Worm (Caenorhabditis elegans) whole organism, L1 larva: ENCODE results near the gene sur-5.
A peak's percentile ranks its signal among the peaks of the same experiment; 100 is the strongest.

Experiments
- C04F5.9 ChIP-seq: sonication (generic microtip); optimal IDR thresholded peaks from 2 replicates; lab custom pipeline; 2016; ENCODE audit warnings: missing genetic modification characterization, missing compliant biosample characterization
- C34B4.2 ChIP-seq: sonication (generic microtip); optimal IDR thresholded peaks from 2 replicates; lab custom pipeline; 2017; ENCODE audit warnings: mild to moderate bottlenecking, missing genetic modification characterization, missing compliant biosample characterization
- F16B12.6 ChIP-seq: fragments of 150-350 bp; optimal IDR thresholded peaks from 2 replicates; lab custom pipeline; 2014; ENCODE audit warnings: missing biosample characterization, missing genetic modification characterization
- aly-2 ChIP-seq: fragments of 150-350 bp; optimal IDR thresholded peaks from 2 replicates; lab custom pipeline; 2014; ENCODE audit warnings: missing biosample characterization, missing genetic modification characterization
- blmp-1 ChIP-seq: fragments of 150-350 bp; optimal IDR thresholded peaks from 2 replicates; lab custom pipeline; 2014; ENCODE audit warnings: missing biosample characterization, missing genetic modification characterization
- ceh-8 ChIP-seq: fragments of 200-800 bp; sonication (Bioruptor generic); optimal IDR thresholded peaks from 2 replicates; lab custom pipeline; 2018; ENCODE audit warnings: mild to moderate bottlenecking, missing genetic modification characterization, moderate library complexity, missing compliant biosample characterization
- ceh-88 ChIP-seq: fragments of 200-800 bp; sonication (Bioruptor generic); IDR thresholded peaks from 2 replicates; pipeline ENCODE4 v1.3.6; 2022; ENCODE audit warnings: missing genetic modification characterization, missing compliant biosample characterization
- ces-1 ChIP-seq: fragments of 150-350 bp; optimal IDR thresholded peaks from 2 replicates; lab custom pipeline; 2014; ENCODE audit warnings: missing biosample characterization, missing genetic modification reagents, missing genetic modification characterization
- dpl-1 ChIP-seq, 3 experiments: fragments of 150-350 bp in 2 of 3; sonication (generic microtip) in 1 of 3; optimal IDR thresholded peaks; 2 replicates each; lab custom pipeline; 2014 to 2017; ENCODE audit warnings: missing biosample characterization in 3 of 3, missing genetic modification characterization in 3 of 3, missing genetic modification reagents in 3 of 3
- dsc-1 ChIP-seq: sonication (generic microtip); optimal IDR thresholded peaks from 2 replicates; lab custom pipeline; 2016; ENCODE audit warnings: mild to moderate bottlenecking, missing genetic modification characterization, missing compliant biosample characterization
- efl-1 ChIP-seq, 4 experiments: fragments of 150-350 bp; optimal IDR thresholded peaks in 3 of 4; peaks in 1 of 4; 1 replicate in 1 of 4; 2 replicates in 3 of 4; lab custom pipeline; 2014; ENCODE audit warnings: missing biosample characterization in 2 of 4, missing genetic modification characterization in 2 of 4, missing genetic modification reagents in 2 of 4
- elt-2 ChIP-seq: sonication (generic microtip); optimal IDR thresholded peaks from 2 replicates; lab custom pipeline; 2016; ENCODE audit warnings: missing genetic modification characterization, mild to moderate bottlenecking, inconsistent platforms, missing compliant biosample characterization, missing genetic modification reagents
- elt-3 ChIP-seq, 6 experiments: fragments of 150-350 bp in 1 of 6; sonication (generic microtip); optimal IDR thresholded peaks; 2 replicates each; lab custom pipeline; 2017 to 2018; ENCODE audit warnings: missing biosample characterization in 6 of 6, missing genetic modification characterization in 6 of 6, inconsistent platforms in 1 of 6
- ets-5 ChIP-seq: fragments of 200-800 bp; sonication (Bioruptor generic); IDR thresholded peaks from 2 replicates; pipeline ENCODE4 v1.3.6; 2022; ENCODE audit warnings: missing genetic modification characterization, missing compliant biosample characterization
- fkh-8 ChIP-seq: sonication (generic microtip); optimal IDR thresholded peaks from 2 replicates; lab custom pipeline; 2016; ENCODE audit warnings: mild to moderate bottlenecking, missing genetic modification characterization, missing compliant biosample characterization
- grh-1 ChIP-seq: fragments of 200-800 bp; sonication (Bioruptor generic); IDR thresholded peaks from 2 replicates; pipeline ENCODE4 v1.3.6; 2022; ENCODE audit warnings: missing genetic modification reagents, missing genetic modification characterization, missing compliant biosample characterization
- hlh-17 ChIP-seq: fragments of 200-800 bp; sonication (Bioruptor generic); optimal IDR thresholded peaks from 2 replicates; lab custom pipeline; 2018; ENCODE audit warnings: missing genetic modification characterization, mild to moderate bottlenecking, missing compliant biosample characterization, moderate library complexity, borderline replicate concordance
- hpl-2 ChIP-seq: fragments of 150-350 bp; optimal IDR thresholded peaks from 2 replicates; lab custom pipeline; 2014; ENCODE audit warnings: missing biosample characterization, missing genetic modification reagents, missing genetic modification characterization
- lin-14 ChIP-seq: fragments of 200-800 bp; sonication (Bioruptor generic); optimal IDR thresholded peaks from 2 replicates; lab custom pipeline; 2018; ENCODE audit warnings: mild to moderate bottlenecking, missing genetic modification characterization, moderate library complexity, missing compliant biosample characterization
- lin-35 ChIP-seq, 2 experiments: fragments of 150-350 bp; optimal IDR thresholded peaks; 2 replicates each; lab custom pipeline; 2014; ENCODE audit warnings: missing biosample characterization in 2 of 2, missing genetic modification characterization in 2 of 2, missing genetic modification reagents in 2 of 2
- lin-39 ChIP-seq: fragments of 150-350 bp; optimal IDR thresholded peaks from 2 replicates; lab custom pipeline; 2014; ENCODE audit warnings: missing biosample characterization, missing genetic modification reagents, missing genetic modification characterization
- lsy-2 ChIP-seq, 2 experiments: fragments of 150-350 bp; optimal IDR thresholded peaks; 2 replicates each; lab custom pipeline; 2014; ENCODE audit warnings: missing biosample characterization in 2 of 2, missing genetic modification characterization in 2 of 2
- mab-9 ChIP-seq: fragments of 200-800 bp; sonication (Bioruptor generic); IDR thresholded peaks from 2 replicates; pipeline ENCODE4 v1.3.6; 2022; ENCODE audit warnings: missing genetic modification reagents, missing genetic modification characterization, missing compliant biosample characterization
- mdl-1 ChIP-seq, 2 experiments: fragments of 150-350 bp; optimal IDR thresholded peaks; 2 replicates each; lab custom pipeline; 2014 to 2017; ENCODE audit warnings: missing biosample characterization in 2 of 2, missing genetic modification characterization in 2 of 2, inconsistent platforms in 1 of 2
- mep-1 ChIP-seq: fragments of 150-350 bp; optimal IDR thresholded peaks from 2 replicates; lab custom pipeline; 2014; ENCODE audit warnings: missing biosample characterization, missing genetic modification characterization
- nhr-20 ChIP-seq: sonication (generic microtip); optimal IDR thresholded peaks from 2 replicates; lab custom pipeline; 2016; ENCODE audit warnings: mild to moderate bottlenecking, missing genetic modification characterization, missing compliant biosample characterization
- nhr-28 ChIP-seq: fragments of 150-350 bp; optimal IDR thresholded peaks from 2 replicates; lab custom pipeline; 2014; ENCODE audit warnings: missing biosample characterization, missing genetic modification characterization
- nhr-47 ChIP-seq: sonication (generic microtip); optimal IDR thresholded peaks from 2 replicates; lab custom pipeline; 2016; ENCODE audit warnings: mild to moderate bottlenecking, missing genetic modification characterization, moderate library complexity, missing compliant biosample characterization
- nhr-71 ChIP-seq: sonication (generic microtip); optimal IDR thresholded peaks from 2 replicates; lab custom pipeline; 2016; ENCODE audit warnings: mild to moderate bottlenecking, missing genetic modification characterization, moderate library complexity, missing compliant biosample characterization
- nhr-77 ChIP-seq: fragments of 150-350 bp; optimal IDR thresholded peaks from 2 replicates; lab custom pipeline; 2014; ENCODE audit warnings: missing biosample characterization, missing genetic modification characterization
- nhr-84 ChIP-seq: sonication (generic microtip); optimal IDR thresholded peaks from 2 replicates; lab custom pipeline; 2017; ENCODE audit warnings: missing biosample characterization, missing genetic modification characterization
- pag-3 ChIP-seq: sonication (generic microtip); optimal IDR thresholded peaks from 2 replicates; lab custom pipeline; 2017; ENCODE audit warnings: missing genetic modification characterization, mild to moderate bottlenecking, missing compliant biosample characterization, antibody characterized with exemption, borderline replicate concordance; ENCODE audit not compliant: insufficient read depth
- pqm-1 ChIP-seq: sonication (generic microtip); optimal IDR thresholded peaks from 3 replicates; lab custom pipeline; 2017; ENCODE audit warnings: missing biosample characterization, missing genetic modification characterization
- rnt-1 ChIP-seq: sonication (generic microtip); optimal IDR thresholded peaks from 2 replicates; lab custom pipeline; 2016; ENCODE audit warnings: mild to moderate bottlenecking, missing genetic modification characterization, moderate library complexity, missing compliant biosample characterization
- snpc-4 ChIP-seq: fragments of 150-350 bp; optimal IDR thresholded peaks from 2 replicates; lab custom pipeline; 2014; ENCODE audit warnings: missing biosample characterization, missing genetic modification characterization
- snu-23 ChIP-seq: sonication (generic microtip); optimal IDR thresholded peaks from 2 replicates; lab custom pipeline; 2016; ENCODE audit warnings: missing genetic modification characterization, missing compliant biosample characterization
- sptf-1 ChIP-seq: fragments of 150-350 bp; optimal IDR thresholded peaks from 2 replicates; lab custom pipeline; 2014; ENCODE audit warnings: missing biosample characterization, missing genetic modification characterization
- sup-37 ChIP-seq: fragments of 200-800 bp; sonication (Bioruptor generic); optimal IDR thresholded peaks from 2 replicates; lab custom pipeline; 2018; ENCODE audit warnings: mild to moderate bottlenecking, missing genetic modification characterization, missing compliant biosample characterization
- swsn-7 ChIP-seq: sonication (generic microtip); optimal IDR thresholded peaks from 2 replicates; lab custom pipeline; 2016; ENCODE audit warnings: missing genetic modification characterization, missing compliant biosample characterization
- tbx-2 ChIP-seq: sonication (generic microtip); optimal IDR thresholded peaks from 2 replicates; lab custom pipeline; 2016; ENCODE audit warnings: missing genetic modification characterization, missing compliant biosample characterization
- tlp-1 ChIP-seq: fragments of 150-350 bp; optimal IDR thresholded peaks from 2 replicates; lab custom pipeline; 2014; ENCODE audit warnings: missing biosample characterization, missing genetic modification characterization
- unc-130 ChIP-seq: fragments of 150-350 bp; optimal IDR thresholded peaks from 2 replicates; lab custom pipeline; 2017; ENCODE audit warnings: missing biosample characterization, missing genetic modification characterization, inconsistent platforms
- unc-30 ChIP-seq: sonication (generic microtip); optimal IDR thresholded peaks from 2 replicates; lab custom pipeline; 2017; ENCODE audit warnings: missing biosample characterization, missing genetic modification characterization
- unc-62 ChIP-seq: fragments of 150-350 bp; optimal IDR thresholded peaks from 2 replicates; lab custom pipeline; 2014; ENCODE audit warnings: missing biosample characterization, missing genetic modification reagents, missing genetic modification characterization
- vab-15 ChIP-seq: sonication (generic microtip); optimal IDR thresholded peaks from 2 replicates; lab custom pipeline; 2017; ENCODE audit warnings: missing genotype, mild to moderate bottlenecking, missing genetic modification characterization, missing compliant biosample characterization
- xbp-1 ChIP-seq: sonication (generic microtip); optimal IDR thresholded peaks from 2 replicates; lab custom pipeline; 2016; ENCODE audit warnings: missing genetic modification characterization, missing compliant biosample characterization
- ztf-4 ChIP-seq: fragments of 150-350 bp; optimal IDR thresholded peaks from 2 replicates; lab custom pipeline; 2014; ENCODE audit warnings: missing biosample characterization, missing genetic modification characterization

Gene sur-5

ce11 chrX:7340915-7341559 is 35.7 kb upstream of the sur-5 start, which contains the start of gene C07D8.6 (continued):
- TF ChIP-seq tbx-2 (tag; lab: Kevin White, UChicago) (no peak), elt-2 (tag; lab: Kevin White, UChicago) (peak; percentile 91)

DNA sequence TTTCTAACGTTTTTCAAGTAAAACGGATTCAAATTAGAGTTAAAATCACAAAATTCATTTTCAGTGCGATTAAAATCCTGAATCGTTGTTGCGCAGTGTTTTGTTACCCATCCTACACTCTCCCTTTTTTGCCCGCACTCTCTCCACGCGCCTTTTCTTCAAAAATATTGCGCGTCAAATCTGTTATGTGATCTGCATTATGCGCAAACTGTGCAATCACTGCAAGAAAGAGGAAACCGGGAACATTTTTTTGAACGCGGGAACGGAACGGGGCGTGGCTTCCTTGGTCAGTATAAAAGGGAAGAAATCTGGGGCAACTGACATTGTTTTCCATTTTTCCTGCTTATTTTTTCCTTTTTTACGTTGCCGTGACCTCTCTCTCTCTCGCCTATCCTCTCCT is 35.0 kb upstream of the sur-5 start:
- TF ChIP-seq rnt-1 (tag; lab: Kevin White, UChicago): no peak
- peak; percentile 12 for TF ChIP-seq lin-14 (GFP tag; lab: Kevin White, UChicago)
- peak; percentile 12 for TF ChIP-seq snu-23 (GFP tag; lab: Kevin White, UChicago)
- peak; percentile 24 for TF ChIP-seq swsn-7 (tag; lab: Kevin White, UChicago)
- peak; percentile 12 to 50 for TF ChIP-seq lin-35 (GFP tag; optimal IDR thresholded peaks at IDR 0.05; lab: Kevin White, UChicago)
- TF ChIP-seq elt-3 (tag; optimal IDR thresholded peaks at IDR 0.05; lab: Kevin White, UChicago): peak in 1 of 6 experiments; percentile 3
- peak in 1 of 2 experiments; percentile 10 for TF ChIP-seq lsy-2 (tag; optimal IDR thresholded peaks at IDR 0.05; lab: Kevin White, UChicago)
- peak; percentile 14 for TF ChIP-seq xbp-1 (tag; lab: Kevin White, UChicago)
- TF ChIP-seq ztf-4 (tag; lab: Kevin White, UChicago): no peak
- TF ChIP-seq unc-30: no peak
- TF ChIP-seq blmp-1 (tag; lab: Kevin White, UChicago): peak; percentile 54
- no peak for TF ChIP-seq hpl-2 (GFP tag; lab: Kevin White, UChicago)
- TF ChIP-seq mep-1: peak; percentile 43
- peak; percentile 77 for TF ChIP-seq F16B12.6 (tag; lab: Kevin White, UChicago)
- no peak for TF ChIP-seq ces-1 (GFP tag; lab: Kevin White, UChicago)
- no peak for TF ChIP-seq unc-62 (GFP tag; lab: Kevin White, UChicago)
- TF ChIP-seq nhr-84 (tag; lab: Kevin White, UChicago): no peak
- TF ChIP-seq efl-1 (optimal IDR thresholded peaks at IDR 0.05; lab: Kevin White, UChicago): peak; percentile 26 to 29
- peak; percentile 25 to 93 for TF ChIP-seq efl-1 (GFP tag; optimal IDR thresholded peaks at IDR 0.05 in 1 of 2; lab: Kevin White, UChicago)
- peak; percentile 2 to 42 (median 28) for TF ChIP-seq dpl-1 (GFP tag; optimal IDR thresholded peaks at IDR 0.05; lab: Kevin White, UChicago)

ce11 chrX:7334302-7334724 is 28.9 kb upstream of the sur-5 start, which contains the start of gene epg-7:
Gene epg-7, plus strand, starts transcription at chrX:7334714.
- TF ChIP-seq C04F5.9 (tag; lab: Kevin White, UChicago): peak; percentile 72
- TF ChIP-seq mdl-1 (tag; optimal IDR thresholded peaks at IDR 0.05; lab: Kevin White, UChicago): peak; percentile 93 to 98
- TF ChIP-seq grh-1 (GFP tag; lab: Robert Waterston, UW): peak; percentile 89
- TF ChIP-seq pag-3 (tag; lab: Kevin White, UChicago): no peak
- peak; percentile 87 for TF ChIP-seq ceh-88 (GFP tag; lab: Robert Waterston, UW)
- peak; percentile 94 for TF ChIP-seq nhr-77 (tag; lab: Kevin White, UChicago)
- TF ChIP-seq nhr-28 (tag; lab: Kevin White, UChicago): no peak
- no peak for TF ChIP-seq hlh-17 (GFP tag; lab: Kevin White, UChicago)
- peak; percentile 30 for TF ChIP-seq aly-2 (tag; lab: Kevin White, UChicago)
- TF ChIP-seq nhr-71 (tag; lab: Kevin White, UChicago): peak; percentile 99
- TF ChIP-seq tlp-1: no peak
- peak; percentile 59 for TF ChIP-seq blmp-1 (tag; lab: Kevin White, UChicago)
- peak; percentile 51 for TF ChIP-seq hpl-2 (GFP tag; lab: Kevin White, UChicago)
- peak; percentile 97 for TF ChIP-seq nhr-47
- TF ChIP-seq mab-9: peak; percentile 88
- peak; percentile 98 for TF ChIP-seq nhr-20 (tag; lab: Kevin White, UChicago)
- peak; percentile 99 for TF ChIP-seq dsc-1 (tag; lab: Kevin White, UChicago)
- no peak for TF ChIP-seq vab-15 (tag; lab: Kevin White, UChicago)
- peak; percentile 98 for TF ChIP-seq tbx-2 (tag; lab: Kevin White, UChicago)
- TF ChIP-seq mep-1: peak; percentile 95
- TF ChIP-seq sptf-1: no peak
- TF ChIP-seq ets-5 (GFP tag; lab: Robert Waterston, UW): no peak
- TF ChIP-seq snpc-4: peak; percentile 65
- TF ChIP-seq C34B4.2 (tag; lab: Kevin White, UChicago): no peak
- TF ChIP-seq ceh-8 (GFP tag; lab: Kevin White, UChicago): peak; percentile 95
- TF ChIP-seq lin-39 (tag; lab: Kevin White, UChicago): peak; percentile 87
- peak; percentile 88 for TF ChIP-seq sup-37 (GFP tag; lab: Kevin White, UChicago)
- TF ChIP-seq unc-130 (tag; lab: Kevin White, UChicago): peak; percentile 88
- TF ChIP-seq fkh-8 (tag; lab: Kevin White, UChicago): peak; percentile 98
- TF ChIP-seq pqm-1 (tag; lab: Kevin White, UChicago): no peak
